Worm (Caenorhabditis elegans) whole organism, L4 larva: ENCODE measurements around the gene rps-4.

ENCODE experiments used
- F10B5.3 ChIP-seq: sonication (generic microtip); optimal IDR thresholded peaks from 2 replicates; lab custom pipeline; 2016; ENCODE audit warnings: mild to moderate bottlenecking, missing genetic modification characterization, missing compliant biosample characterization
- F44E2.7 ChIP-seq: fragments of 200-800 bp; sonication (Bioruptor generic); IDR thresholded peaks from 2 replicates; pipeline ENCODE4 v2.1.2; 2022; ENCODE audit warnings: missing genetic modification characterization, missing compliant biosample characterization
- R02D3.7 ChIP-seq: fragments of 150-350 bp; sonication (generic microtip); optimal IDR thresholded peaks from 3 replicates; lab custom pipeline; 2014; ENCODE audit warnings: missing biosample characterization, missing genetic modification characterization
- T20F7.1 ChIP-seq: fragments of 200-800 bp; sonication (Bioruptor generic); optimal IDR thresholded peaks from 2 replicates; lab custom pipeline; 2018; ENCODE audit warnings: mild to moderate bottlenecking, missing genetic modification characterization, missing compliant biosample characterization
- T26A8.4 ChIP-seq: fragments of 200-800 bp; sonication (Bioruptor generic); IDR thresholded peaks from 2 replicates; pipeline ENCODE4 v1.3.6; 2022; ENCODE audit warnings: missing genetic modification characterization, missing compliant biosample characterization
- Y105C5A.15 ChIP-seq: fragments of 200-800 bp; sonication (Bioruptor generic); IDR thresholded peaks from 2 replicates; pipeline ENCODE4 v1.3.6; 2022; ENCODE audit warnings: missing genetic modification characterization, missing compliant biosample characterization
- Y5F2A.4 ChIP-seq: fragments of 200-800 bp; sonication (Bioruptor generic); optimal IDR thresholded peaks from 2 replicates; lab custom pipeline; 2018; ENCODE audit warnings: mild to moderate bottlenecking, missing genetic modification characterization, missing compliant biosample characterization
- ceh-28 ChIP-seq: fragments of 150-350 bp; optimal IDR thresholded peaks from 2 replicates; lab custom pipeline; 2014; ENCODE audit warnings: missing biosample characterization, missing genetic modification reagents, missing genetic modification characterization
- ceh-44 ChIP-seq: fragments of 200-800 bp; sonication (Bioruptor generic); IDR thresholded peaks from 2 replicates; pipeline ENCODE4 v1.3.6; 2022; ENCODE audit warnings: missing genetic modification reagents, missing genetic modification characterization, missing compliant biosample characterization
- ceh-82 ChIP-seq: sonication (generic microtip); optimal IDR thresholded peaks from 2 replicates; lab custom pipeline; 2017; ENCODE audit warnings: missing biosample characterization, missing genetic modification characterization
- daf-8 ChIP-seq: fragments of 200-800 bp; sonication (Bioruptor generic); IDR thresholded peaks from 2 replicates; pipeline ENCODE4 v1.3.6; 2022; ENCODE audit warnings: missing genetic modification characterization, missing compliant biosample characterization
- dmd-6 ChIP-seq: fragments of 200-800 bp; sonication (Bioruptor generic); IDR thresholded peaks from 2 replicates; pipeline ENCODE4 v1.3.6; 2022; ENCODE audit warnings: missing genetic modification reagents, missing genetic modification characterization, missing compliant biosample characterization
- dmd-8 ChIP-seq: fragments of 200-800 bp; sonication (Bioruptor generic); IDR thresholded peaks from 2 replicates; pipeline ENCODE4 v1.3.6; 2022; ENCODE audit warnings: missing genetic modification characterization, missing compliant biosample characterization
- dmd-9 ChIP-seq: fragments of 200-800 bp; sonication (Bioruptor generic); IDR thresholded peaks from 2 replicates; pipeline ENCODE4 v1.3.6; 2022; ENCODE audit warnings: missing genetic modification reagents, missing genetic modification characterization, missing compliant biosample characterization
- dpl-1 ChIP-seq: fragments of 150-350 bp; optimal IDR thresholded peaks from 2 replicates; lab custom pipeline; 2014; ENCODE audit warnings: missing biosample characterization, missing genetic modification reagents, missing genetic modification characterization
- duxl-1 ChIP-seq: sonication (generic microtip); optimal IDR thresholded peaks from 2 replicates; lab custom pipeline; 2016; ENCODE audit warnings: mild to moderate bottlenecking, missing genetic modification characterization, moderate library complexity, missing compliant biosample characterization; ENCODE audit not compliant: poor library complexity
- dve-1 ChIP-seq: sonication (generic microtip); optimal IDR thresholded peaks from 2 replicates; lab custom pipeline; 2017; ENCODE audit warnings: antibody characterized with exemption, mild to moderate bottlenecking, missing genetic modification characterization, missing compliant biosample characterization; ENCODE audit not compliant: insufficient read depth
- egl-43 ChIP-seq: fragments of 200-800 bp; sonication (Bioruptor generic); IDR thresholded peaks from 2 replicates; pipeline ENCODE4 v1.3.6; 2022; ENCODE audit warnings: missing genetic modification reagents, missing genetic modification characterization, missing compliant biosample characterization
- fos-1 ChIP-seq: fragments of 150-350 bp; optimal IDR thresholded peaks from 2 replicates; lab custom pipeline; 2014; ENCODE audit warnings: missing biosample characterization, missing genetic modification characterization
- gei-8 ChIP-seq: fragments of 200-800 bp; sonication (Bioruptor generic); optimal IDR thresholded peaks from 2 replicates; lab custom pipeline; 2018; ENCODE audit warnings: mild to moderate bottlenecking, missing genetic modification characterization, missing compliant biosample characterization
- hlh-30 ChIP-seq: sonication (generic microtip); optimal IDR thresholded peaks from 2 replicates; lab custom pipeline; 2017; ENCODE audit warnings: antibody characterized with exemption, mild to moderate bottlenecking, missing genetic modification characterization, missing compliant biosample characterization; ENCODE audit not compliant: insufficient read depth
- jun-1 ChIP-seq: fragments of 150-350 bp; optimal IDR thresholded peaks from 2 replicates; lab custom pipeline; 2014; ENCODE audit warnings: missing biosample characterization, missing genetic modification reagents, missing genetic modification characterization
- lim-7 ChIP-seq: fragments of 200-800 bp; sonication (Bioruptor generic); IDR thresholded peaks from 2 replicates; pipeline ENCODE4 v1.3.6; 2022; ENCODE audit warnings: missing genetic modification characterization, missing compliant biosample characterization
- lin-1 ChIP-seq: fragments of 200-800 bp; sonication (Bioruptor generic); IDR thresholded peaks from 2 replicates; pipeline ENCODE4 v1.3.6; 2022; ENCODE audit warnings: missing genetic modification reagents, missing genetic modification characterization, missing compliant biosample characterization
- lin-29 ChIP-seq: fragments of 200-800 bp; sonication (Bioruptor generic); IDR thresholded peaks from 2 replicates; pipeline ENCODE4 v1.3.6; 2022; ENCODE audit warnings: missing genetic modification reagents, missing genetic modification characterization, missing compliant biosample characterization
- lin-39 ChIP-seq: fragments of 150-350 bp; optimal IDR thresholded peaks from 2 replicates; lab custom pipeline; 2014; ENCODE audit warnings: missing biosample characterization, missing genetic modification reagents, missing genetic modification characterization
- madf-5 ChIP-seq, 2 experiments: fragments of 200-800 bp; sonication (Bioruptor generic); IDR thresholded peaks; 2 replicates each; pipeline ENCODE4 v1.3.6; 2022; ENCODE audit warnings: missing compliant biosample characterization in 2 of 2, missing genetic modification characterization in 2 of 2
- madf-9 ChIP-seq: fragments of 200-800 bp; sonication (Bioruptor generic); conservative IDR thresholded peaks from 2 replicates; pipeline ENCODE4 v1.3.6; 2022; ENCODE audit warnings: missing genetic modification reagents, missing genetic modification characterization, missing compliant biosample characterization
- mdt-29 ChIP-seq: fragments of 200-800 bp; sonication (Bioruptor generic); IDR thresholded peaks from 2 replicates; pipeline ENCODE4 v1.3.6; 2022; ENCODE audit warnings: missing genetic modification reagents, missing genetic modification characterization, missing compliant biosample characterization
- mep-1 ChIP-seq: fragments of 150-350 bp; sonication (generic microtip); optimal IDR thresholded peaks from 3 replicates; lab custom pipeline; 2014; ENCODE audit warnings: missing biosample characterization, missing genetic modification characterization
- mes-2 ChIP-seq: sonication (generic microtip); optimal IDR thresholded peaks from 2 replicates; lab custom pipeline; 2016; ENCODE audit warnings: missing genotype, mild to moderate bottlenecking, missing genetic modification characterization, missing compliant biosample characterization; ENCODE audit not compliant: poor library complexity, severe bottlenecking
- nhr-11 ChIP-seq: fragments of 150-350 bp; optimal IDR thresholded peaks from 2 replicates; lab custom pipeline; 2014; ENCODE audit warnings: missing biosample characterization, missing genetic modification characterization
- nhr-237 ChIP-seq: sonication (generic microtip); optimal IDR thresholded peaks from 2 replicates; lab custom pipeline; 2017; ENCODE audit warnings: missing biosample characterization, missing genetic modification characterization
- nhr-25 ChIP-seq: sonication (generic microtip); optimal IDR thresholded peaks from 2 replicates; lab custom pipeline; 2017; ENCODE audit warnings: missing genetic modification characterization, mild to moderate bottlenecking, missing compliant biosample characterization, antibody characterized with exemption, moderate library complexity, borderline replicate concordance; ENCODE audit not compliant: insufficient read depth
- nhr-28 ChIP-seq: fragments of 150-350 bp; optimal IDR thresholded peaks from 2 replicates; lab custom pipeline; 2014; ENCODE audit warnings: missing biosample characterization, missing genetic modification characterization
- nhr-42 ChIP-seq: fragments of 200-800 bp; sonication (Bioruptor generic); IDR thresholded peaks from 2 replicates; pipeline ENCODE4 v1.3.6; 2022; ENCODE audit warnings: missing genetic modification characterization, missing compliant biosample characterization
- nhr-6 ChIP-seq: fragments of 150-350 bp; optimal IDR thresholded peaks from 2 replicates; lab custom pipeline; 2014; ENCODE audit warnings: missing biosample characterization, missing genetic modification characterization
- nhr-76 ChIP-seq: fragments of 150-350 bp; optimal IDR thresholded peaks from 2 replicates; lab custom pipeline; 2014; ENCODE audit warnings: missing biosample characterization, missing genetic modification characterization
- nhr-77 ChIP-seq: fragments of 150-350 bp; optimal IDR thresholded peaks from 2 replicates; lab custom pipeline; 2014; ENCODE audit warnings: missing biosample characterization, missing genetic modification characterization
- php-3 ChIP-seq: fragments of 200-800 bp; sonication (Bioruptor generic); IDR thresholded peaks from 2 replicates; pipeline ENCODE4 v1.3.6; 2022; ENCODE audit warnings: missing genetic modification reagents, missing genetic modification characterization, missing compliant biosample characterization
- pqm-1 ChIP-seq: sonication (generic microtip); optimal IDR thresholded peaks from 2 replicates; lab custom pipeline; 2017; ENCODE audit warnings: missing biosample characterization, missing genetic modification characterization
- saeg-2 ChIP-seq: fragments of 200-800 bp; sonication (Bioruptor generic); IDR thresholded peaks from 2 replicates; pipeline ENCODE4 v1.3.6; 2022; ENCODE audit warnings: missing genetic modification reagents, missing genetic modification characterization, missing compliant biosample characterization
- sdz-12 ChIP-seq: fragments of 200-800 bp; sonication (Bioruptor generic); optimal IDR thresholded peaks from 2 replicates; lab custom pipeline; 2018; ENCODE audit warnings: mild to moderate bottlenecking, missing genetic modification characterization, missing compliant biosample characterization
- set-16 ChIP-seq: fragments of 200-800 bp; sonication (Bioruptor generic); IDR thresholded peaks from 2 replicates; pipeline ENCODE4 v1.3.6; 2022; ENCODE audit warnings: missing genetic modification reagents, missing genetic modification characterization, missing compliant biosample characterization
- snpc-4 ChIP-seq: fragments of 150-350 bp; optimal IDR thresholded peaks from 2 replicates; lab custom pipeline; 2014; ENCODE audit warnings: missing biosample characterization, missing genetic modification characterization
- tag-97 ChIP-seq: fragments of 200-800 bp; sonication (Bioruptor generic); IDR thresholded peaks from 2 replicates; pipeline ENCODE4 v1.3.6; 2022; ENCODE audit warnings: missing genetic modification characterization, missing compliant biosample characterization
- tra-1 ChIP-seq: fragments of 200-800 bp; sonication (Bioruptor generic); IDR thresholded peaks from 2 replicates; pipeline ENCODE4 v1.3.6; 2022; ENCODE audit warnings: missing genetic modification reagents, missing genetic modification characterization, missing compliant biosample characterization
- unc-39 ChIP-seq: sonication (generic microtip); optimal IDR thresholded peaks from 2 replicates; lab custom pipeline; 2017; ENCODE audit warnings: missing biosample characterization, missing genetic modification characterization
- zag-1 ChIP-seq: fragments of 150-350 bp; optimal IDR thresholded peaks from 2 replicates; lab custom pipeline; 2014; ENCODE audit warnings: missing biosample characterization, missing genetic modification characterization
- zfp-3 ChIP-seq: fragments of 200-800 bp; sonication (Bioruptor generic); conservative IDR thresholded peaks from 2 replicates; pipeline ENCODE4 v1.3.6; 2022; ENCODE audit warnings: missing genetic modification reagents, missing genetic modification characterization, missing compliant biosample characterization
- ztf-7 ChIP-seq: fragments of 150-350 bp; optimal IDR thresholded peaks from 2 replicates; lab custom pipeline; 2014; ENCODE audit warnings: missing biosample characterization, missing genetic modification characterization

The rps-4 gene

ce11 chrIV:7084632-7085160, at the start of gene rps-4:
rps-4 (minus strand) TSS chrIV:7084682.
- TF ChIP-seq lin-39 (tag; lab: Kevin White, UChicago) (no peak), snpc-4 (tag; lab: Kevin White, UChicago) (no peak), gei-8 (GFP tag; lab: Kevin White, UChicago) (no peak), pqm-1 (tag; lab: Kevin White, UChicago) (peak; percentile 53), dmd-6 (peak; percentile 83), unc-39 (no peak), mdt-29 (GFP tag; lab: Robert Waterston, UW) (peak; percentile 66), nhr-28 (tag; lab: Kevin White, UChicago) (peak; percentile 87), T26A8.4 (GFP tag; lab: Robert Waterston, UW) (peak; percentile 77), mep-1 (peak; percentile 89), jun-1 (peak; percentile 23), tag-97 (GFP tag; lab: Robert Waterston, UW) (no peak), nhr-42 (GFP tag; lab: Robert Waterston, UW) (0 out of 2 replicates have a peak, but pooled peaks have one; percentile 66), dpl-1 (peak; percentile 87), F10B5.3 (tag; lab: Kevin White, UChicago) (no peak), nhr-11 (peak; percentile 81), zag-1 (no peak), dve-1 (tag; lab: Kevin White, UChicago) (peak; percentile 96), fos-1 (tag; lab: Kevin White, UChicago) (no peak), Y105C5A.15 (GFP tag; lab: Robert Waterston, UW) (no peak), madf-9 (GFP tag; lab: Robert Waterston, UW) (no peak; the same call in 1 of the 2 replicates), egl-43 (GFP tag; lab: Robert Waterston, UW) (no peak), lim-7 (no peak), sdz-12 (no peak), nhr-25 (peak; percentile 43), php-3 (GFP tag; lab: Robert Waterston, UW) (0 out of 2 replicates have a peak, but pooled peaks have one; percentile 42), nhr-76 (tag; lab: Kevin White, UChicago) (no peak), dmd-8 (GFP tag; lab: Robert Waterston, UW) (no peak), saeg-2 (GFP tag; lab: Robert Waterston, UW) (no peak), nhr-237 (tag; lab: Kevin White, UChicago) (no peak), ceh-28 (no peak), ceh-44 (0 out of 2 replicates have a peak, but pooled peaks have one; percentile 5), Y5F2A.4 (no peak), set-16 (no peak; the same call in 1 of the 2 replicates), ceh-82 (tag; lab: Kevin White, UChicago) (no peak), T20F7.1 (GFP tag; lab: Kevin White, UChicago) (peak; percentile 87), dmd-9 (peak; percentile 69), R02D3.7 (tag; lab: Kevin White, UChicago) (no peak), lin-1 (GFP tag; lab: Robert Waterston, UW) (no peak), ztf-7 (tag; lab: Kevin White, UChicago) (no peak), zfp-3 (GFP tag; lab: Robert Waterston, UW) (0 out of 2 replicates have a peak, but pooled peaks have one; percentile 39), tra-1 (GFP tag; lab: Robert Waterston, UW) (peak; percentile 73; the same call in 1 of the 2 replicates), mes-2 (tag; lab: Kevin White, UChicago) (peak; percentile 93), madf-5 (GFP tag; IDR thresholded peaks at IDR 0.05; lab: Robert Waterston, UW) (no peak), lin-29 (GFP tag; lab: Robert Waterston, UW) (no peak), nhr-77 (tag; lab: Kevin White, UChicago) (peak; percentile 86), duxl-1 (tag; lab: Kevin White, UChicago) (no peak), daf-8 (no peak), F44E2.7 (GFP tag; lab: Robert Waterston, UW) (no peak), hlh-30 (tag; lab: Kevin White, UChicago) (no peak), nhr-6 (peak; percentile 85)
